Worm (Caenorhabditis elegans): Measurements from ENCODE around the gene K09C4.4.

K09C4.4 gene

ce11 chrX:3250481-3251091 lies 38.7 kb upstream of the K09C4.4 start, which contains the start of gene pqn-37:
pqn-37 (minus strand) TSS chrX:3250531.
- no peak for TF ChIP-seq nhr-28 (tag; optimal IDR thresholded peaks at IDR 0.05)
- TF ChIP-seq nhr-25 (tag; optimal IDR thresholded peaks at IDR 0.05) = peak; percentile 47

ce11 chrX:3252500-3252899 lies 36.8 kb upstream of the K09C4.4 start, which contains the start of gene tba-9:
tba-9 (plus strand) TSS chrX:3252800.
- TF ChIP-seq nhr-28 (tag; optimal IDR thresholded peaks at IDR 0.05) (no peak), elt-1 (tag; optimal IDR thresholded peaks at IDR 0.05) (no peak), nhr-76 (tag; optimal IDR thresholded peaks at IDR 0.05) (no peak), mml-1 (tag; optimal IDR thresholded peaks at IDR 0.05) (no peak), ama-1 (optimal IDR thresholded peaks at IDR 0.05) (no peak), unc-62 (GFP tag; optimal IDR thresholded peaks at IDR 0.05) (no peak), lin-39 (tag; optimal IDR thresholded peaks at IDR 0.05) (no peak), fos-1 (tag; optimal IDR thresholded peaks at IDR 0.05) (no peak), pha-4 (tag; optimal IDR thresholded peaks at IDR 0.05) (no peak), lsy-12 (tag; optimal IDR thresholded peaks at IDR 0.05) (no peak), skn-1 (tag; optimal IDR thresholded peaks at IDR 0.05) (no peak), nhr-23 (tag; optimal IDR thresholded peaks at IDR 0.05) (no peak), snpc-4 (tag; optimal IDR thresholded peaks at IDR 0.05) (no peak), ceh-16 (tag; optimal IDR thresholded peaks at IDR 0.05) (no peak), aly-2 (tag; optimal IDR thresholded peaks at IDR 0.05) (no peak)

ce11 chrX:3256784-3257493 lies 32.3 kb upstream of the K09C4.4 start, which contains the start of gene lbp-3:
lbp-3 (plus strand) TSS chrX:3257372.
- peak; percentile 98 for TF ChIP-seq elt-2 (tag; optimal IDR thresholded peaks at IDR 0.05)
- no peak for TF ChIP-seq zag-1 (tag; optimal IDR thresholded peaks at IDR 0.05)
- TF ChIP-seq ztf-11 (tag; optimal IDR thresholded peaks at IDR 0.05) = no peak
- peak; percentile 100 for TF ChIP-seq pqm-1 (tag; optimal IDR thresholded peaks at IDR 0.05)

DNA sequence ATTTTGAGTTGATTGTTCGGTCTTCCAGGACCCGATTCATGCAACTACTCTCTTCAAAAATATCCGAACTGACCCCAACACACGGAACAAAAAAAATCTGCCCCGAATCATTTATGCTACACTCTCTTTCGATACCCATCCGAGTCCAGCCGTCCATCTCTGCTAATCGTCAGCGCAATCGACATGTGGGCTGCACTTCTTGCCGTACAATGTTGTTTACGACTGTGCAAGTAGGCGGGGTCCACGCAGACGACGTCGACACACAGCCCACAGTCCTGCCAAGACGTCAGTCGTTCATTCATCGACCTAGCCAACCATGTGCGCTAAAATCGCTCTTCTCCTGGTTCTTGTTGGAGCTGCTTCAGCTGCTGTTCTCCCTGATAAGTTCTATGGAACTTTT lies 30.4 kb upstream of the K09C4.4 start, which contains the start of gene lbp-1:
lbp-1 (plus strand) TSS at position 301 of the 400 bp plus-strand sequence.
- TF ChIP-seq lin-39 (tag; optimal IDR thresholded peaks at IDR 0.05) (peak; percentile 9), lsy-12 (tag; optimal IDR thresholded peaks at IDR 0.05) (no peak), nhr-12 (tag; optimal IDR thresholded peaks at IDR 0.05) (no peak)

ce11 chrX:3260509-3260908 lies 28.8 kb upstream of the K09C4.4 start, which contains the start of gene lbp-2:
lbp-2 (plus strand) TSS chrX:3260610.
- peak; percentile 14 for TF ChIP-seq nfya-1 (tag; optimal IDR thresholded peaks at IDR 0.05; ENCODE audit: insufficient read depth)
- no peak for TF ChIP-seq hmg-11 (tag; optimal IDR thresholded peaks at IDR 0.05)
- no peak for TF ChIP-seq tbx-2 (tag; optimal IDR thresholded peaks at IDR 0.05)
- TF ChIP-seq nhr-67 (tag; optimal IDR thresholded peaks at IDR 0.05) = no peak
- no peak for TF ChIP-seq pqm-1 (tag; optimal IDR thresholded peaks at IDR 0.05)
- TF ChIP-seq ztf-4 (tag; optimal IDR thresholded peaks at IDR 0.05) = no peak
- TF ChIP-seq ztf-11 (tag; optimal IDR thresholded peaks at IDR 0.05) = no peak
- TF ChIP-seq elt-2 (tag; optimal IDR thresholded peaks at IDR 0.05) = no peak

DNA sequence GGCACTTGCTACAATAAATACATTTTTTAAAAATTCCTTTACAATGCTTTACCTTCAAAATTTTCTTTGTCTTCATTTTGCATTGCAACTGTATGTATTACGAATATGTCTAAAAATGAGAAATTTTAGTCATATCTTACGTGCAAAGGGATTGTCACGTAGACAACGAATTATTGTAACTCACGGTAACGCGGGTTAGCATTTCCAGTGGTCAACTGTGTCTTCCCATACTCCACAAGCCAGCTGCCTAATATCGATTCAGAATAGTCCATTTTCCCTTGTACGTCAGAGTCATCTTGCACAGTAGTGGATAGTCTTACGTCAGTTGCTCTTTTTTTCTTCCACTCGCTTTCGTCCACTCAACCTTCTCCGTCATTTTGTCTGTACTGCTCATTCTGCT lies 26.7 kb upstream of the K09C4.4 start, which contains the start of gene fbxb-71:
fbxb-71 (plus strand) TSS at position 301 of the 400 bp plus-strand sequence.
- no peak for TF ChIP-seq ceh-9 (tag; optimal IDR thresholded peaks at IDR 0.05)
- no peak for TF ChIP-seq fos-1 (tag; optimal IDR thresholded peaks at IDR 0.05)

DNA sequence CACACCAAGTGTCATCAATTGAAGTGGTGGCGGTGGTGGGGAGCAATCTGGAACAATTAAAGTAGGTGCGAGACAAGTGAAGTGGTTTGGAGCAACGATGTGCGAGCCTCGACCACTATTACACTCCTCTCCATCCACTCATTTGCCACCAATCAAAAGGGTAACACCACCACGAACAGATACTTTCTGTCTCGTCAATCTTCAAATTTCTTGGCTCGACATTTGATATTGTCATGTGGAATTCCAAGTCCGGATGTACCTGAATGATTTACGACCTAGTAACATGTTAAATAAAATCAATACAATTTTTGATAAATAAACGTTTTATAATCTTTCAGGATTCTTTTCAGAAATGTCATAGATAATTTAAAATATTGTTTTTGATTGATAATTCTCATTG lies 18.5 kb upstream of the K09C4.4 start, which contains the start of gene sul-1:
sul-1 (minus strand) TSS at position 101 of the 400 bp plus-strand sequence.
- TF ChIP-seq eor-1 (tag; optimal IDR thresholded peaks at IDR 0.05) (no peak), elt-1 (tag; optimal IDR thresholded peaks at IDR 0.05) (no peak), nhr-67 (tag; optimal IDR thresholded peaks at IDR 0.05) (no peak), nhr-23 (tag; optimal IDR thresholded peaks at IDR 0.05) (no peak), sea-2 (GFP tag; optimal IDR thresholded peaks at IDR 0.05) (no peak), ztf-4 (tag; optimal IDR thresholded peaks at IDR 0.05) (no peak), lin-15B (tag; optimal IDR thresholded peaks at IDR 0.05) (no peak), ceh-9 (tag; optimal IDR thresholded peaks at IDR 0.05) (no peak), fkh-10 (GFP tag; optimal IDR thresholded peaks at IDR 0.05) (no peak), nhr-43 (tag; optimal IDR thresholded peaks at IDR 0.05; ENCODE audit: poor library complexity, severe bottlenecking) (no peak), daf-12 (tag; optimal IDR thresholded peaks at IDR 0.05) (no peak), ama-1 (optimal IDR thresholded peaks at IDR 0.05) (no peak)

Measured in whole organism, L3 larva.